Fruit fly (Drosophila melanogaster): Measurements from ENCODE around the gene CG34461.

DNA sequence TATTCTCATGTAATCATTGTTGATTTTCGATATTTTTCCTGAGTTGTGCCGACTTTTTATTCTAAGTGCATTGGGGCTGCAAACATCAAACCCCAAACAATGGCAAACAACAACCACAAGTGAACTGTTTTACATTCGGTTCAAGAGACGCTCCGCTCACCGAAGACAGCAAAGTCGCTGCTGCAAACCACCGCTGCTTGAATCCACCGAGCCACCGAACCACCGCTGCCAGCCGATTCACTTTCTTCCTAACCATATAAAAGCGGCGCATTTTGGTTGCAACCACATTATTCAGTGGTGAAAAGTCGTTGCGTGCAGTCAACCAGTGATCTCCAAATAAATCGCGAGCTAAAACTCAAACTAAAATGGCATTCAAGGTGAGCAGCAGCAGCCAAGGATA, 10.7 kb downstream of the CG34461 start, which contains the start of gene Cpr66Cb:
- TF ChIP-seq CG12605 (GFP tag; IDR thresholded peaks at IDR 0.05) (no peak), EcR (GFP tag; optimal IDR thresholded peaks at IDR 0.05) (no peak)

Data from whole organism, pupa.